Worm (Caenorhabditis elegans) whole organism, L4/young adult: Measurements from ENCODE around the gene ZK673.4.
"Not testable (repeated sequence)": the region's sequence is repeated elsewhere in the genome, so short reads cannot be mapped to it uniquely, and the experiment has no call there.

Source experiments
- W03F9.2 ChIP-seq: fragments of 150-350 bp; optimal IDR thresholded peaks from 2 replicates; lab custom pipeline; 2014; ENCODE audit warnings: missing biosample characterization, missing genetic modification characterization
- dao-5 ChIP-seq: sonication (generic microtip); optimal IDR thresholded peaks from 2 replicates; lab custom pipeline; 2016; ENCODE audit warnings: missing genotype, missing genetic modification characterization, moderate library complexity, missing compliant biosample characterization
- him-1 ChIP-seq: sonication (generic microtip); optimal IDR thresholded peaks from 2 replicates; lab custom pipeline; 2016; ENCODE audit warnings: missing genotype, missing genetic modification reagents, missing genetic modification characterization, missing compliant biosample characterization

Gene ZK673.4

ce11 chrII:10476959-10477358, 24.2 kb downstream of the ZK673.4 start, which contains the start of gene ZK666.4:
Gene ZK666.4, plus strand, starts transcription at chrII:10477259.
- no peak for TF ChIP-seq W03F9.2
- no peak for TF ChIP-seq him-1
- TF ChIP-seq dao-5 = no peak

- TF ChIP-seq W03F9.2 (no peak), dao-5 (no peak), him-1 (no peak)
Measured at ce11 chrII:10479348-10479747, 26.6 kb downstream of the ZK673.4 start, which contains the start of gene clec-59. Gene clec-59, minus strand, starts transcription at chrII:10479448.

ce11 chrII:10480043-10480442, 27.3 kb downstream of the ZK673.4 start:
- TF ChIP-seq dao-5 (no peak), him-1 (no peak), W03F9.2 (no peak)

- TF ChIP-seq him-1 = no peak
- no peak for TF ChIP-seq dao-5
- TF ChIP-seq W03F9.2 = no peak
Measured at ce11 chrII:10481824-10482556, 29.3 kb downstream of the ZK673.4 start, which contains the start of the genes clec-60 and ZK666.11. Gene clec-60, minus strand, starts transcription at chrII:10481874. Gene ZK666.11, plus strand, starts transcription at chrII:10482522.

- no peak for TF ChIP-seq him-1
- TF ChIP-seq W03F9.2 = no peak
- no peak for TF ChIP-seq dao-5
Measured at ce11 chrII:10482899-10483298, 30.2 kb downstream of the ZK673.4 start.

- TF ChIP-seq dao-5 (no peak), him-1 (no peak), W03F9.2 (no peak)
Measured at ce11 chrII:10483860-10484259, 31.1 kb downstream of the ZK673.4 start.

- TF ChIP-seq W03F9.2 = no peak
- no peak for TF ChIP-seq him-1
- TF ChIP-seq dao-5 = no peak
Measured at ce11 chrII:10485640-10486039, 32.9 kb downstream of the ZK673.4 start.

- TF ChIP-seq W03F9.2 (no peak), dao-5 (no peak), him-1 (no peak)
Measured at ce11 chrII:10486738-10487137, 34.0 kb downstream of the ZK673.4 start, which contains the start of gene ZK666.15. Gene ZK666.15, plus strand, starts transcription at chrII:10487038.

- TF ChIP-seq him-1 = no peak
- TF ChIP-seq dao-5 = no peak
- no peak for TF ChIP-seq W03F9.2
Measured at ce11 chrII:10490329-10490728, 37.6 kb downstream of the ZK673.4 start, which contains the start of gene clec-61. Gene clec-61, minus strand, starts transcription at chrII:10490537.

ce11 chrII:10493034-10493433, 40.3 kb downstream of the ZK673.4 start, which contains the start of gene ZK666.8:
Gene ZK666.8, minus strand, starts transcription at chrII:10493134.
- TF ChIP-seq W03F9.2, dao-5, him-1: not testable (repeated sequence)

ce11 chrII:10494467-10494866, 41.7 kb downstream of the ZK673.4 start, which contains the start of gene ZK666.14:
Gene ZK666.14, plus strand, starts transcription at chrII:10494767.
- TF ChIP-seq W03F9.2 (no peak), him-1 (no peak), dao-5 (no peak)

ce11 chrII:10495912-10496311, 43.2 kb downstream of the ZK673.4 start, which contains the start of gene ZK666.12:
Gene ZK666.12, plus strand, starts transcription at chrII:10496212.
- TF ChIP-seq him-1 = no peak
- no peak for TF ChIP-seq W03F9.2
- TF ChIP-seq dao-5 = no peak

- no peak for TF ChIP-seq W03F9.2
- TF ChIP-seq him-1 = no peak
- no peak for TF ChIP-seq dao-5
Measured at ce11 chrII:10500674-10501073, 48.0 kb downstream of the ZK673.4 start.

- TF ChIP-seq W03F9.2 (no peak), him-1 (no peak), dao-5 (no peak)
Measured at ce11 chrII:10501578-10501977, 48.9 kb downstream of the ZK673.4 start.

ce11 chrII:10502491-10503063, 49.9 kb downstream of the ZK673.4 start, which contains the start of gene myrf-1:
Gene myrf-1, minus strand, starts transcription at chrII:10502541.
- peak; percentile 56 for TF ChIP-seq dao-5
- TF ChIP-seq W03F9.2 = peak; percentile 52
- peak; percentile 63 for TF ChIP-seq him-1

- TF ChIP-seq W03F9.2 (no peak), him-1 (no peak), dao-5 (no peak)
Measured at ce11 chrII:10504729-10505128, 52.0 kb downstream of the ZK673.4 start.
